Worm (Caenorhabditis elegans) whole organism, L2 larva: ENCODE results near the gene C34F6.11.

Source experiments
- C34F6.9 ChIP-seq: fragments of 150-350 bp; optimal IDR thresholded peaks from 2 replicates; lab custom pipeline; 2014; ENCODE audit warnings: missing biosample characterization, missing genetic modification characterization
- F13H6.1 ChIP-seq: sonication (generic microtip); optimal IDR thresholded peaks from 2 replicates; lab custom pipeline; 2016; ENCODE audit warnings: missing genetic modification characterization, missing compliant biosample characterization
- R02D3.7 ChIP-seq: fragments of 150-350 bp; optimal IDR thresholded peaks from 2 replicates; lab custom pipeline; 2014; ENCODE audit warnings: missing biosample characterization, missing genetic modification characterization
- Y55F3AM.14 ChIP-seq: fragments of 200-800 bp; sonication (Bioruptor generic); optimal IDR thresholded peaks from 2 replicates; lab custom pipeline; 2018; ENCODE audit warnings: mild to moderate bottlenecking, missing genetic modification characterization, missing compliant biosample characterization
- ZK546.5 ChIP-seq: sonication (generic microtip); optimal IDR thresholded peaks from 2 replicates; lab custom pipeline; 2017; ENCODE audit warnings: missing biosample characterization, missing genetic modification characterization
- alr-1 ChIP-seq: fragments of 150-350 bp; optimal IDR thresholded peaks from 2 replicates; lab custom pipeline; 2014; ENCODE audit warnings: missing biosample characterization, missing genetic modification characterization
- aly-2 ChIP-seq: fragments of 150-350 bp; optimal IDR thresholded peaks from 2 replicates; lab custom pipeline; 2014; ENCODE audit warnings: missing biosample characterization, missing genetic modification characterization
- blmp-1 ChIP-seq: sonication (generic microtip); optimal IDR thresholded peaks from 2 replicates; lab custom pipeline; 2017; ENCODE audit warnings: missing genetic modification characterization, mild to moderate bottlenecking, missing compliant biosample characterization, antibody characterized with exemption, moderate library complexity; ENCODE audit not compliant: insufficient read depth
- ceh-16 ChIP-seq: fragments of 150-350 bp; optimal IDR thresholded peaks from 2 replicates; lab custom pipeline; 2014; ENCODE audit warnings: missing biosample characterization, missing genetic modification characterization
- ceh-82 ChIP-seq: fragments of 150-350 bp; optimal IDR thresholded peaks from 2 replicates; lab custom pipeline; 2014; ENCODE audit warnings: missing biosample characterization, missing genetic modification characterization
- crh-2 ChIP-seq: sonication (generic microtip); optimal IDR thresholded peaks from 2 replicates; lab custom pipeline; 2017; ENCODE audit warnings: missing biosample characterization, missing genetic modification characterization
- dmd-4 ChIP-seq: sonication (generic microtip); optimal IDR thresholded peaks from 2 replicates; lab custom pipeline; 2017; ENCODE audit warnings: missing biosample characterization, missing genetic modification characterization
- egl-27 ChIP-seq: sonication (generic microtip); optimal IDR thresholded peaks from 3 replicates; lab custom pipeline; 2017; ENCODE audit warnings: missing biosample characterization, missing genetic modification reagents, missing genetic modification characterization
- elt-1 ChIP-seq: fragments of 150-350 bp; optimal IDR thresholded peaks from 2 replicates; lab custom pipeline; 2014; ENCODE audit warnings: missing biosample characterization, missing genetic modification characterization
- elt-3 ChIP-seq: sonication (generic microtip); optimal IDR thresholded peaks from 2 replicates; lab custom pipeline; 2017; ENCODE audit warnings: missing biosample characterization, missing genetic modification characterization
- lin-11 ChIP-seq: fragments of 150-350 bp; sonication (generic microtip); optimal IDR thresholded peaks from 2 replicates; lab custom pipeline; 2014; ENCODE audit warnings: missing biosample characterization, missing genetic modification characterization, inconsistent platforms, mixed read lengths
- lin-39 ChIP-seq: fragments of 150-350 bp; optimal IDR thresholded peaks from 2 replicates; lab custom pipeline; 2014; ENCODE audit warnings: missing biosample characterization, missing genetic modification reagents, missing genetic modification characterization
- lsy-2 ChIP-seq, 2 experiments: fragments of 150-350 bp in 1 of 2; sonication (generic microtip) in 1 of 2; optimal IDR thresholded peaks; 2 replicates each; lab custom pipeline; 2014 to 2017; ENCODE audit warnings: missing biosample characterization in 2 of 2, missing genetic modification characterization in 2 of 2
- mab-5 ChIP-seq: fragments of 150-350 bp; optimal IDR thresholded peaks from 2 replicates; lab custom pipeline; 2014; ENCODE audit warnings: missing biosample characterization, missing genetic modification characterization
- mbf-1 ChIP-seq: sonication (generic microtip); optimal IDR thresholded peaks from 2 replicates; lab custom pipeline; 2017; ENCODE audit warnings: missing biosample characterization, missing genetic modification characterization
- nhr-10 ChIP-seq: sonication (generic microtip); optimal IDR thresholded peaks from 2 replicates; lab custom pipeline; 2017; ENCODE audit warnings: missing biosample characterization, missing genetic modification characterization
- nhr-11 ChIP-seq: fragments of 150-350 bp; optimal IDR thresholded peaks from 2 replicates; lab custom pipeline; 2014; ENCODE audit warnings: missing biosample characterization, missing genetic modification characterization
- nhr-129 ChIP-seq: fragments of 150-350 bp; optimal IDR thresholded peaks from 2 replicates; lab custom pipeline; 2014; ENCODE audit warnings: missing biosample characterization, missing genetic modification characterization
- nhr-21 ChIP-seq: fragments of 150-350 bp; optimal IDR thresholded peaks from 2 replicates; lab custom pipeline; 2014; ENCODE audit warnings: missing biosample characterization, missing genetic modification characterization
- nhr-23 ChIP-seq: fragments of 150-350 bp; optimal IDR thresholded peaks from 2 replicates; lab custom pipeline; 2014; ENCODE audit warnings: missing biosample characterization, missing genetic modification reagents, missing genetic modification characterization
- nhr-237 ChIP-seq: fragments of 150-350 bp; optimal IDR thresholded peaks from 2 replicates; lab custom pipeline; 2014; ENCODE audit warnings: missing biosample characterization, missing genetic modification characterization
- nhr-25 ChIP-seq: fragments of 150-350 bp; sonication (generic microtip); optimal IDR thresholded peaks from 3 replicates; lab custom pipeline; 2014; ENCODE audit warnings: missing biosample characterization, missing genetic modification characterization
- nhr-6 ChIP-seq: fragments of 150-350 bp; optimal IDR thresholded peaks from 2 replicates; lab custom pipeline; 2014; ENCODE audit warnings: missing biosample characterization, missing genetic modification characterization
- nhr-77 ChIP-seq: fragments of 150-350 bp; optimal IDR thresholded peaks from 2 replicates; lab custom pipeline; 2014; ENCODE audit warnings: missing biosample characterization, missing genetic modification characterization
- peb-1 ChIP-seq: fragments of 150-350 bp; optimal IDR thresholded peaks from 2 replicates; lab custom pipeline; 2014; ENCODE audit warnings: missing biosample characterization, missing genetic modification characterization
- sem-4 ChIP-seq: fragments of 150-350 bp; optimal IDR thresholded peaks from 2 replicates; lab custom pipeline; 2014; ENCODE audit warnings: missing biosample characterization, missing genetic modification reagents, missing genetic modification characterization
- skn-1 ChIP-seq: sonication (generic microtip); optimal IDR thresholded peaks from 2 replicates; lab custom pipeline; 2017; ENCODE audit warnings: missing biosample characterization, missing genetic modification characterization
- sma-3 ChIP-seq: sonication (generic microtip); optimal IDR thresholded peaks from 2 replicates; lab custom pipeline; 2016; ENCODE audit warnings: missing genetic modification reagents, missing genetic modification characterization, missing compliant biosample characterization
- sma-9 ChIP-seq, 2 experiments: fragments of 150-350 bp in 1 of 2; sonication (generic microtip) in 1 of 2; optimal IDR thresholded peaks; 2 replicates each; lab custom pipeline; 2014 to 2016; ENCODE audit warnings: missing genetic modification characterization in 2 of 2, mild to moderate bottlenecking in 1 of 2, missing biosample characterization in 1 of 2, missing compliant biosample characterization in 1 of 2, missing genetic modification reagents in 1 of 2, moderate library complexity in 1 of 2
- snpc-4 ChIP-seq: fragments of 150-350 bp; optimal IDR thresholded peaks from 2 replicates; lab custom pipeline; 2014; ENCODE audit warnings: missing biosample characterization, missing genetic modification characterization
- unc-39 ChIP-seq: fragments of 150-350 bp; optimal IDR thresholded peaks from 2 replicates; lab custom pipeline; 2014; ENCODE audit warnings: missing biosample characterization, missing genetic modification characterization
- unc-55 ChIP-seq: fragments of 150-350 bp; sonication (generic microtip); optimal IDR thresholded peaks from 3 replicates; lab custom pipeline; 2014; ENCODE audit warnings: missing biosample characterization, missing genetic modification reagents, missing genetic modification characterization
- unc-62 ChIP-seq: fragments of 150-350 bp; optimal IDR thresholded peaks from 2 replicates; lab custom pipeline; 2014; ENCODE audit warnings: missing biosample characterization, missing genetic modification reagents, missing genetic modification characterization
- zag-1 ChIP-seq: fragments of 150-350 bp; optimal IDR thresholded peaks from 2 replicates; lab custom pipeline; 2014; ENCODE audit warnings: missing biosample characterization, missing genetic modification characterization
- ztf-1 ChIP-seq: fragments of 200-800 bp; sonication (Bioruptor generic); conservative IDR thresholded peaks from 2 replicates; pipeline ENCODE4 v1.3.6; 2022; ENCODE audit warnings: missing genetic modification characterization, missing compliant biosample characterization
- ztf-11 ChIP-seq: sonication (generic microtip); optimal IDR thresholded peaks from 2 replicates; lab custom pipeline; 2017; ENCODE audit warnings: missing biosample characterization, missing genetic modification characterization
- ztf-4 ChIP-seq: fragments of 150-350 bp; optimal IDR thresholded peaks from 2 replicates; lab custom pipeline; 2014; ENCODE audit warnings: missing biosample characterization, missing genetic modification characterization

The C34F6.11 gene

DNA sequence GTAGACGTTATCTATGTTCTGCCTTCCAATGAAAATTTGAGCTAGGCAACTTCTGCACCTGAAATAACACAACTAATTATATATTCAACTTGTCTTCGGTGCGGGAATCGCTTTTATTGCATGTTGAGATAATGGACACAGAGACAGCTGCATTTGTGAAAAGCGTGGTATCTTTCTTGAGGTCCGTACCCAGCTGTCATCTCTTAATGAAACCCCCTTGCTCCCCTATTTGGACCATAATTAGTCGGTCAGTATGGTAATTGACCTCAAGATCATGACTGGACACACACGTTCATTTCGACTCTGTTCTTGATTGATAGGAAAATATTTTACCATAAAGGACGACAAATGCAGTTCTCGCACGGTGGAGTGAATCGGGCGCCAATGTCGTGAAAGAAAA is 7.6 kb upstream of the C34F6.11 start:
- TF ChIP-seq snpc-4 (tag; lab: Kevin White, UChicago) (no peak), Y55F3AM.14 (GFP tag; lab: Kevin White, UChicago) (no peak), nhr-129 (tag; lab: Kevin White, UChicago) (no peak), R02D3.7 (tag; lab: Kevin White, UChicago) (no peak), egl-27 (tag; lab: Kevin White, UChicago) (no peak), unc-55 (GFP tag; lab: Kevin White, UChicago) (no peak), nhr-77 (tag; lab: Kevin White, UChicago) (no peak), elt-1 (no peak), mab-5 (tag; lab: Kevin White, UChicago) (no peak), blmp-1 (tag; lab: Kevin White, UChicago) (no peak), peb-1 (tag; lab: Kevin White, UChicago) (no peak), nhr-6 (tag; lab: Kevin White, UChicago) (no peak), skn-1 (tag; lab: Kevin White, UChicago) (no peak), nhr-23 (tag; lab: Kevin White, UChicago) (no peak), aly-2 (no peak), lin-11 (no peak), nhr-237 (tag; lab: Kevin White, UChicago) (no peak), lsy-2 (tag; optimal IDR thresholded peaks at IDR 0.05; lab: Kevin White, UChicago) (no peak), nhr-10 (tag; lab: Kevin White, UChicago) (no peak), zag-1 (tag; lab: Kevin White, UChicago) (no peak)
- TF ChIP-seq, all 48 proteins: peak for 0

DNA sequence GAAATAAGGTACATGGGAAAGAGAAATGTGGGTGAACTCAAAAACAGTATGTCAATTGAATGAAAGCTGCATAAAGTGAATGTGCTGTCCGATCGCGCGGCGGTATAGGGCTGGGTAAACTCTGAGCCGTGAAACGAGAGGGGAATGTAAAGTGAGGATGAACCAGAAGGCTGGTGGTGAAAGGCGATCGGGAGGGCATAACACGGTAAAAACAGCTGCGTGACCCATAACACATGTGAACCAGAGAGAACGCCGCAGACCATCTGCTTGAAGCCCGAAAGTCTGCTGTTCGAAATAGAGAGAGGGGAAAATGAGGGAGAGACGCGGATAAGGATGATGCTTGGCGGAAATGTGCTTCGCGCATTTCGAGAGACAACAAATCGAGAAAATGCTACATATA is 6.7 kb upstream of the C34F6.11 start:
- TF ChIP-seq nhr-237 (tag; lab: Kevin White, UChicago), result no peak
- no peak for TF ChIP-seq mbf-1 (tag; lab: Kevin White, UChicago)
- no peak for TF ChIP-seq unc-62
- TF ChIP-seq nhr-11 (tag; lab: Kevin White, UChicago), result no peak
- no peak for TF ChIP-seq snpc-4 (tag; lab: Kevin White, UChicago)
- TF ChIP-seq ztf-11 (tag; lab: Kevin White, UChicago), result no peak
- no peak for TF ChIP-seq nhr-25 (tag; lab: Kevin White, UChicago)
- TF ChIP-seq egl-27 (tag; lab: Kevin White, UChicago), result no peak
- no peak for TF ChIP-seq F13H6.1 (tag; lab: Kevin White, UChicago)
- no peak for TF ChIP-seq alr-1 (tag; lab: Kevin White, UChicago)
- TF ChIP-seq nhr-23 (tag; lab: Kevin White, UChicago), result no peak
- no peak for TF ChIP-seq lin-39
- TF ChIP-seq unc-39, result no peak
- TF ChIP-seq zag-1 (tag; lab: Kevin White, UChicago), result no peak
- TF ChIP-seq ztf-4 (tag; lab: Kevin White, UChicago), result no peak
- no peak for TF ChIP-seq C34F6.9 (tag; lab: Kevin White, UChicago)

DNA sequence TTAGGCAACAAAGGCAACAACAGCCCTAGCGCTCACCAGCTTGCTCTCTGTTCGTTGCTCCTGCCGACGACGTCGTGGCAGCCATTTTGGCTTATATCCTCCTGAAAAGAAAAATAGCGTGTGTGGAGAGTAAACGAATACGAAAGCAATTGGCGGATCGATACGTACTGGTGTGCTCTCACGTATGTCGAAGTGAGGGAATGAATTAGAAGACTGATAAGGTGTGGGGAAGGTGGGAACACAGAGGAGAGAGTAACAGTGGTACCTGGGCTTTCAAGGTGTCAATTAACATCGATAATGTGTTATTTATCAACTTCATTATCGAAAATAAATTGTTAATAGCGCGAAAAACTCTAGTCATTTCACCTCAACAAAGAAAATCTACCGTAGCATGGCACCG is 5.1 kb upstream of the C34F6.11 start, which contains the start of gene C34F6.5:
C34F6.5 (minus strand) TSS at position 101 of the 400 bp plus-strand sequence.
- TF ChIP-seq F13H6.1 (tag; lab: Kevin White, UChicago), result no peak
- TF ChIP-seq nhr-129 (tag; lab: Kevin White, UChicago), result no peak
- no peak for TF ChIP-seq elt-3 (tag; lab: Kevin White, UChicago)
- TF ChIP-seq ZK546.5 (tag; lab: Kevin White, UChicago), result no peak
- no peak for TF ChIP-seq lin-39

DNA sequence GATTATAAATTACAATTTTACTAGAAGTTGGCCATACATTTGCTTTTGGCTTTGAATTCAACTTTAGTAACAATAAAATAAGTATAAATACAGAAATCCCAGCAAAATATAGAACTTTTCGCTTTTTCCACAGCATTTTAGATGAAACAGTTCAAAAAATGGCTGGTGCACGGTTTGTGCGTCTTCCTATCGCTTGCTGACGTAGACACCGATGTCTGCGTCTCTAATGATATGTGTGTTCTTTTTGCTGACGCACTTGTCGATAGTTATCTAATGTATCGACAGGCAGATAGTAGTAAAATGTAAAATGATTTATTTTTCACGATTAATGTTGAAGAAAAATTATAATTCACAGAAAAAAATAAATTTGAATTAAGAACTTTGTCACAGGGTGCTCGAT is 3.2 kb upstream of the C34F6.11 start, which contains the start of gene hst-2:
hst-2 (minus strand) TSS at position 203 of the 400 bp plus-strand sequence.
- TF ChIP-seq ZK546.5 (tag; lab: Kevin White, UChicago), result no peak
- TF ChIP-seq nhr-23 (tag; lab: Kevin White, UChicago), result no peak
- TF ChIP-seq unc-55 (GFP tag; lab: Kevin White, UChicago), result peak; percentile 94
- TF ChIP-seq nhr-21, result peak; percentile 92
- TF ChIP-seq mbf-1 (tag; lab: Kevin White, UChicago), result no peak
- peak; percentile 94 for TF ChIP-seq crh-2 (tag; lab: Kevin White, UChicago)
- peak; percentile 76 for TF ChIP-seq ztf-4 (tag; lab: Kevin White, UChicago)
- TF ChIP-seq nhr-10 (tag; lab: Kevin White, UChicago), result peak; percentile 60
- no peak for TF ChIP-seq ztf-1 (GFP tag; lab: Robert Waterston, UW)
- TF ChIP-seq ceh-82, result no peak
- no peak for TF ChIP-seq elt-3 (tag; lab: Kevin White, UChicago)
- TF ChIP-seq zag-1 (tag; lab: Kevin White, UChicago), result peak; percentile 39
- TF ChIP-seq aly-2, result no peak
- TF ChIP-seq Y55F3AM.14 (GFP tag; lab: Kevin White, UChicago), result no peak
- no peak for TF ChIP-seq ceh-16 (tag; lab: Kevin White, UChicago)
- peak; percentile 80 for TF ChIP-seq sem-4 (tag; lab: Kevin White, UChicago)
- TF ChIP-seq unc-39, result no peak
- no peak for TF ChIP-seq ztf-11 (tag; lab: Kevin White, UChicago)
- TF ChIP-seq egl-27 (tag; lab: Kevin White, UChicago), result peak; percentile 86
- TF ChIP-seq nhr-77 (tag; lab: Kevin White, UChicago), result peak; percentile 75
- TF ChIP-seq nhr-11 (tag; lab: Kevin White, UChicago), result no peak
- no peak for TF ChIP-seq C34F6.9 (tag; lab: Kevin White, UChicago)
- peak; percentile 92 for TF ChIP-seq sma-3 (GFP tag; lab: Kevin White, UChicago)
- TF ChIP-seq nhr-129 (tag; lab: Kevin White, UChicago), result peak; percentile 90
- TF ChIP-seq snpc-4 (tag; lab: Kevin White, UChicago), result peak; percentile 37
- peak; percentile 79 to 94 for TF ChIP-seq lsy-2 (tag; optimal IDR thresholded peaks at IDR 0.05; lab: Kevin White, UChicago)
- TF ChIP-seq sma-9 (GFP tag; optimal IDR thresholded peaks at IDR 0.05; lab: Kevin White, UChicago), result peak; percentile 97
- TF ChIP-seq sma-9 (tag; optimal IDR thresholded peaks at IDR 0.05; lab: Kevin White, UChicago), result no peak
- TF ChIP-seq mab-5 (tag; lab: Kevin White, UChicago), result peak; percentile 91
- TF ChIP-seq dmd-4, result peak; percentile 50
- peak; percentile 93 for TF ChIP-seq F13H6.1 (tag; lab: Kevin White, UChicago)
- no peak for TF ChIP-seq alr-1 (tag; lab: Kevin White, UChicago)
- peak; percentile 3 for TF ChIP-seq unc-62
- TF ChIP-seq blmp-1 (tag; lab: Kevin White, UChicago), result peak; percentile 61
